Fruit fly (Drosophila melanogaster): ENCODE data around the gene CG10211.

DNA sequence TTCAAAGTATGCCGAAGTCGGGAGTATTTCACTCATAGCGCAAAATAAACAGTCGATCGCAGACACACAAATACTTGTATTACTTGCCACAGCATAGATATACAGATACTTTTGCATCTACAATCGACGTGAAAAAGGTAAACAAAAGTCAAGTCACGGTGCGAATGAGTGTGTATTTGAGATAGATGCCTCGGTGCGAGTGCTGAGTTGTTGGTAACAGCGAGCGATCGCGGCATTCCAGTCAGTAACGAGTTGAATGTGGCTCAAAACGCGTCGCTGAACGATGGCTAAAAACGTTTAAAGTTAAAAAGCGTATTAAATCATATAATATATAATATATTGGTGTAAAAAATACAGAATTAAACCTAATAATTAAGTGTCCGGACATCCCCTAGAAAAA lies 32.1 kb upstream of the CG10211 start, which contains the start of gene grnd:
- TF ChIP-seq CG12605 (GFP tag; IDR thresholded peaks at IDR 0.05) (no peak), CG32121 (GFP tag; IDR thresholded peaks at IDR 0.05) (no peak), Pif1B (GFP tag; optimal IDR thresholded peaks at IDR 0.05) (peak; percentile 24), CG8301 (tag; optimal IDR thresholded peaks at IDR 0.05) (no peak)

All from whole organism, pupa.